Worm (Caenorhabditis elegans) whole organism, L4 larva: Measurements from ENCODE around the gene F58E6.5.
A peak's percentile ranks its signal among the peaks of the same experiment; 100 is the strongest.

ENCODE experiments used
- D1046.2 ChIP-seq: fragments of 200-800 bp; sonication (Bioruptor generic); IDR thresholded peaks from 2 replicates; pipeline ENCODE4 v1.3.6; 2022; ENCODE audit warnings: missing genetic modification characterization, missing compliant biosample characterization
- F26F4.8 ChIP-seq: fragments of 200-800 bp; sonication (Bioruptor generic); conservative IDR thresholded peaks from 2 replicates; pipeline ENCODE4 v1.3.6; 2022; ENCODE audit warnings: missing genetic modification characterization, missing compliant biosample characterization
- F37D6.2 ChIP-seq: sonication (generic microtip); optimal IDR thresholded peaks from 2 replicates; lab custom pipeline; 2016; ENCODE audit warnings: mild to moderate bottlenecking, missing genetic modification characterization, missing compliant biosample characterization
- F44E2.7 ChIP-seq: fragments of 200-800 bp; sonication (Bioruptor generic); IDR thresholded peaks from 2 replicates; pipeline ENCODE4 v2.1.2; 2022; ENCODE audit warnings: missing genetic modification characterization, missing compliant biosample characterization
- Y105C5A.15 ChIP-seq: fragments of 200-800 bp; sonication (Bioruptor generic); IDR thresholded peaks from 2 replicates; pipeline ENCODE4 v1.3.6; 2022; ENCODE audit warnings: missing genetic modification characterization, missing compliant biosample characterization
- Y75B8A.6 ChIP-seq: fragments of 200-800 bp; sonication (Bioruptor generic); IDR thresholded peaks from 2 replicates; pipeline ENCODE4 v1.3.6; 2022; ENCODE audit warnings: missing genetic modification reagents, missing genetic modification characterization, missing compliant biosample characterization
- aha-1 ChIP-seq: fragments of 150-350 bp; peaks from one replicate; lab custom pipeline; 2014; ENCODE audit warnings: missing biosample characterization, missing genetic modification characterization
- aly-2 ChIP-seq: sonication (generic microtip); optimal IDR thresholded peaks from 2 replicates; lab custom pipeline; 2018; ENCODE audit warnings: missing biosample characterization, missing genetic modification characterization
- arid-1 ChIP-seq: fragments of 200-800 bp; sonication (Bioruptor generic); conservative IDR thresholded peaks from 2 replicates; pipeline ENCODE4 v1.3.6; 2022; ENCODE audit warnings: missing genetic modification reagents, missing genetic modification characterization, missing compliant biosample characterization
- ceh-20 ChIP-seq: fragments of 200-800 bp; sonication (Bioruptor generic); IDR thresholded peaks from 2 replicates; pipeline ENCODE4 v1.3.6; 2022; ENCODE audit warnings: missing genetic modification reagents, missing genetic modification characterization, missing compliant biosample characterization
- ceh-44 ChIP-seq: fragments of 200-800 bp; sonication (Bioruptor generic); IDR thresholded peaks from 2 replicates; pipeline ENCODE4 v1.3.6; 2022; ENCODE audit warnings: missing genetic modification reagents, missing genetic modification characterization, missing compliant biosample characterization
- ceh-62 ChIP-seq: sonication (generic microtip); optimal IDR thresholded peaks from 2 replicates; lab custom pipeline; 2017; ENCODE audit warnings: missing biosample characterization, missing genetic modification characterization
- cey-2 ChIP-seq: sonication (generic microtip); optimal IDR thresholded peaks from 3 replicates; lab custom pipeline; 2017; ENCODE audit warnings: missing genetic modification characterization, mild to moderate bottlenecking, missing compliant biosample characterization, antibody characterized with exemption, borderline replicate concordance; ENCODE audit not compliant: insufficient read depth
- daf-19 ChIP-seq: fragments of 200-800 bp; sonication (Bioruptor generic); conservative IDR thresholded peaks from 2 replicates; pipeline ENCODE4 v1.3.6; 2022; ENCODE audit warnings: missing genetic modification characterization, missing compliant biosample characterization
- dmd-8 ChIP-seq: fragments of 200-800 bp; sonication (Bioruptor generic); IDR thresholded peaks from 2 replicates; pipeline ENCODE4 v1.3.6; 2022; ENCODE audit warnings: missing genetic modification characterization, missing compliant biosample characterization
- duxl-1 ChIP-seq: sonication (generic microtip); optimal IDR thresholded peaks from 2 replicates; lab custom pipeline; 2016; ENCODE audit warnings: mild to moderate bottlenecking, missing genetic modification characterization, moderate library complexity, missing compliant biosample characterization; ENCODE audit not compliant: poor library complexity
- dve-1 ChIP-seq: sonication (generic microtip); optimal IDR thresholded peaks from 2 replicates; lab custom pipeline; 2017; ENCODE audit warnings: antibody characterized with exemption, mild to moderate bottlenecking, missing genetic modification characterization, missing compliant biosample characterization; ENCODE audit not compliant: insufficient read depth
- fkh-10 ChIP-seq: fragments of 150-350 bp; optimal IDR thresholded peaks from 2 replicates; lab custom pipeline; 2014; ENCODE audit warnings: missing biosample characterization, missing genetic modification reagents, missing genetic modification characterization
- jun-1 ChIP-seq: fragments of 150-350 bp; optimal IDR thresholded peaks from 2 replicates; lab custom pipeline; 2014; ENCODE audit warnings: missing biosample characterization, missing genetic modification reagents, missing genetic modification characterization
- lim-7 ChIP-seq: fragments of 200-800 bp; sonication (Bioruptor generic); IDR thresholded peaks from 2 replicates; pipeline ENCODE4 v1.3.6; 2022; ENCODE audit warnings: missing genetic modification characterization, missing compliant biosample characterization
- lin-39 ChIP-seq: fragments of 150-350 bp; optimal IDR thresholded peaks from 2 replicates; lab custom pipeline; 2014; ENCODE audit warnings: missing biosample characterization, missing genetic modification reagents, missing genetic modification characterization
- mdt-29 ChIP-seq: fragments of 200-800 bp; sonication (Bioruptor generic); IDR thresholded peaks from 2 replicates; pipeline ENCODE4 v1.3.6; 2022; ENCODE audit warnings: missing genetic modification reagents, missing genetic modification characterization, missing compliant biosample characterization
- mep-1 ChIP-seq: fragments of 150-350 bp; sonication (generic microtip); optimal IDR thresholded peaks from 3 replicates; lab custom pipeline; 2014; ENCODE audit warnings: missing biosample characterization, missing genetic modification characterization
- mxl-2 ChIP-seq: fragments of 200-800 bp; sonication (Bioruptor generic); conservative IDR thresholded peaks from 2 replicates; pipeline ENCODE4 v1.3.6; 2022; ENCODE audit warnings: missing genetic modification reagents, missing genetic modification characterization, missing compliant biosample characterization
- mxl-3 ChIP-seq: fragments of 200-800 bp; sonication (Bioruptor generic); optimal IDR thresholded peaks from 2 replicates; lab custom pipeline; 2018; ENCODE audit warnings: mild to moderate bottlenecking, missing genetic modification characterization, missing compliant biosample characterization
- nhr-10 ChIP-seq: fragments of 150-350 bp; optimal IDR thresholded peaks from 2 replicates; lab custom pipeline; 2014; ENCODE audit warnings: missing biosample characterization, missing genetic modification characterization
- nhr-102 ChIP-seq: sonication (generic microtip); optimal IDR thresholded peaks from 2 replicates; lab custom pipeline; 2016; ENCODE audit warnings: mild to moderate bottlenecking, missing genetic modification characterization, moderate library complexity, missing compliant biosample characterization
- nhr-111 ChIP-seq: fragments of 200-800 bp; sonication (Bioruptor generic); optimal IDR thresholded peaks from 2 replicates; lab custom pipeline; 2018; ENCODE audit warnings: mild to moderate bottlenecking, missing genetic modification characterization, missing compliant biosample characterization
- nhr-28 ChIP-seq: fragments of 150-350 bp; optimal IDR thresholded peaks from 2 replicates; lab custom pipeline; 2014; ENCODE audit warnings: missing biosample characterization, missing genetic modification characterization
- nhr-76 ChIP-seq: fragments of 150-350 bp; optimal IDR thresholded peaks from 2 replicates; lab custom pipeline; 2014; ENCODE audit warnings: missing biosample characterization, missing genetic modification characterization
- nhr-77 ChIP-seq: fragments of 150-350 bp; optimal IDR thresholded peaks from 2 replicates; lab custom pipeline; 2014; ENCODE audit warnings: missing biosample characterization, missing genetic modification characterization
- snpc-4 ChIP-seq: fragments of 150-350 bp; optimal IDR thresholded peaks from 2 replicates; lab custom pipeline; 2014; ENCODE audit warnings: missing biosample characterization, missing genetic modification characterization
- unc-130 ChIP-seq: sonication (generic microtip); optimal IDR thresholded peaks from 2 replicates; lab custom pipeline; 2016; ENCODE audit warnings: missing genetic modification reagents, missing genetic modification characterization, missing compliant biosample characterization
- unc-39 ChIP-seq: sonication (generic microtip); optimal IDR thresholded peaks from 2 replicates; lab custom pipeline; 2017; ENCODE audit warnings: missing biosample characterization, missing genetic modification characterization
- unc-62 ChIP-seq, 3 experiments: fragments of 150-350 bp in 1 of 3; sonication (generic microtip); optimal IDR thresholded peaks in 2 of 3; peaks in 1 of 3; 1 replicate in 1 of 3; 2 replicates in 2 of 3; lab custom pipeline; 2014 to 2017; ENCODE audit warnings: missing biosample characterization in 3 of 3, missing genetic modification characterization in 3 of 3, missing genetic modification reagents in 3 of 3, missing genotype in 1 of 3
- zip-11 ChIP-seq: fragments of 200-800 bp; sonication (Bioruptor generic); IDR thresholded peaks from 2 replicates; pipeline ENCODE4 v1.3.6; 2022; ENCODE audit warnings: missing genetic modification characterization, missing compliant biosample characterization

The F58E6.5 gene

DNA sequence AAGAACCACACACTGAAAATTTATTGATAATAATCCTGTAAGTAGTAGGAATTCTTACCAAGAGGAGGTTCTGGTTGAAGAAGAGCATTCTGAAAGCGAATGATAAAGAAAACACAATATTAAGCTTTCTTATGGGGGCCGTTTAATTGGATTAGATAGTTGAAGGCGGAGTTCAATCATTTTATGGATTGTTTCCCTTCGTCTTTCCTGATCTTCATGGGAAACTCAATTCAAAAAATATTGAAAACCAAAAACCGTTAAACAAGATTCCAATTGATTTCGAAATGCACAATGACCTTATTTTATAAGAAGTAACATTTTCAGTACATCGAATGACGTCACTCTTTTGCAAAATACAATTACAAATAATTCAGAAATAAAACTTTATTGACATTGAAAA lies 44.7 kb upstream of the F58E6.5 start, which contains the start of gene F46B6.13:
F46B6.13 (minus strand) TSS at position 101 of the 400 bp plus-strand sequence.
- TF ChIP-seq fkh-10 (GFP tag; lab: Kevin White, UChicago) = no peak
- no peak for TF ChIP-seq nhr-111
- TF ChIP-seq aly-2 (tag; lab: Kevin White, UChicago) = no peak
- no peak for TF ChIP-seq lim-7
- no peak for TF ChIP-seq Y105C5A.15 (GFP tag; lab: Robert Waterston, UW)
- TF ChIP-seq mep-1 (tag; lab: Kevin White, UChicago) = no peak
- TF ChIP-seq daf-19 (GFP tag; lab: Robert Waterston, UW) = no peak
- no peak for TF ChIP-seq ceh-20 (GFP tag; lab: Robert Waterston, UW)

DNA sequence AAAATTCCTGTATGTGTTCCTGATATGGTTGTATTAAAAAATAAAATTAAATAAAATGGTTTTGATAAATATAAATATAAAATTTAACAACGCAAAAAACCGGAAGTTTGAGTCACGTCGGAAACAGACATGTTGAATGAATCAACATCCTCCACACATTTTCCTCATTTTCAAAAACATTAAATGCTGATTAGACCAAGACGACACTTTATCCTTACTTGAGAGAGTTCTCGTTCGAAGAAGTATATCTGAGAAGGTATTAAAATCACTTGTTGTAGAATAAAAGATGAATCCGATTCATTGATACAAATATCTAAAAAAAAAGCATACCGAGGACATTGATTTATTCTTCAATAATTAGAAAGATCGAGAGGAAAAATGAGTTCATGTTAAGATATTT lies 43.9 kb upstream of the F58E6.5 start:
- TF ChIP-seq unc-62 (GFP tag; optimal IDR thresholded peaks at IDR 0.05 in 1 of 2; lab: Kevin White, UChicago) (peak in 1 of 2 experiments; percentile 61), unc-62 (tag; optimal IDR thresholded peaks at IDR 0.05; lab: Kevin White, UChicago) (no peak), nhr-76 (no peak)

- TF ChIP-seq unc-39 (no peak), unc-130 (GFP tag; lab: Kevin White, UChicago) (no peak), F26F4.8 (GFP tag; lab: Robert Waterston, UW) (no peak), nhr-102 (tag; lab: Kevin White, UChicago) (no peak), F37D6.2 (tag; lab: Kevin White, UChicago) (no peak), aha-1 (tag; lab: Kevin White, UChicago) (no peak), nhr-28 (no peak), lin-39 (no peak), D1046.2 (no peak), Y75B8A.6 (no peak), snpc-4 (tag; lab: Kevin White, UChicago) (no peak), arid-1 (no peak), mdt-29 (GFP tag; lab: Robert Waterston, UW) (no peak), dve-1 (tag; lab: Kevin White, UChicago) (no peak), zip-11 (GFP tag; lab: Robert Waterston, UW) (no peak), F44E2.7 (GFP tag; lab: Robert Waterston, UW) (no peak)
Measured at ce11 chrV:9796562-9796961, 42.2 kb upstream of the F58E6.5 start, which contains the start of gene F46B6.9. Gene F46B6.9, plus strand, starts transcription at chrV:9796862.

DNA sequence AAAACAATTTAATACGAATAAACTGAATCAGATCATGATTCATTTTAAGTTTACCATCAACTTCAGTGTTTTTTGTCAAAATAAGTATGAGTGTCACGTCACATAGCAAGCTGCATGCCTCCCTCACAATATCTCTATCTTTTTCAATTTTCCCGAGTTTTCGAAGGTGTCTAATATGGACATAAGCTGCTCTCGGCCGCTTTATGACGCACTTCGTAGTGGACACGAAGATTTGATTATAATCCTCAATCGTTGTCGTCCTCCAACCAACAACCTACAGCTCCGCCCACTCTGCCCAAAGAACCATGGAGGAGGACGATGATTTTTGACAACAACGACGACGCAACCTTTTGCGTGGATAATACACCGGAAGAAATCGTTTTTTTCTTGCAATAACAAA lies 41.6 kb upstream of the F58E6.5 start:
- no peak for TF ChIP-seq nhr-77
- TF ChIP-seq nhr-102 (tag; lab: Kevin White, UChicago) = no peak
- no peak for TF ChIP-seq nhr-10 (tag; lab: Kevin White, UChicago)
- no peak for TF ChIP-seq mxl-3 (GFP tag; lab: Kevin White, UChicago)
- no peak for TF ChIP-seq ceh-62
- TF ChIP-seq nhr-28 = no peak
- no peak for TF ChIP-seq mdt-29 (GFP tag; lab: Robert Waterston, UW)
- no peak for TF ChIP-seq mxl-2 (GFP tag; lab: Robert Waterston, UW)
- TF ChIP-seq snpc-4 (tag; lab: Kevin White, UChicago) = no peak
- no peak for TF ChIP-seq cey-2 (tag; lab: Kevin White, UChicago)
- TF ChIP-seq duxl-1 (tag; lab: Kevin White, UChicago) = no peak
- TF ChIP-seq jun-1 (tag; lab: Kevin White, UChicago) = no peak
- TF ChIP-seq unc-130 (GFP tag; lab: Kevin White, UChicago) = no peak
- no peak for TF ChIP-seq dmd-8 (GFP tag; lab: Robert Waterston, UW)
- no peak for TF ChIP-seq ceh-44 (GFP tag; lab: Robert Waterston, UW)
- TF ChIP-seq, all 104 proteins: peak for 0
